Worm (Caenorhabditis elegans): ENCODE measurements around the gene W08A12.2.

W08A12.2 gene

DNA sequence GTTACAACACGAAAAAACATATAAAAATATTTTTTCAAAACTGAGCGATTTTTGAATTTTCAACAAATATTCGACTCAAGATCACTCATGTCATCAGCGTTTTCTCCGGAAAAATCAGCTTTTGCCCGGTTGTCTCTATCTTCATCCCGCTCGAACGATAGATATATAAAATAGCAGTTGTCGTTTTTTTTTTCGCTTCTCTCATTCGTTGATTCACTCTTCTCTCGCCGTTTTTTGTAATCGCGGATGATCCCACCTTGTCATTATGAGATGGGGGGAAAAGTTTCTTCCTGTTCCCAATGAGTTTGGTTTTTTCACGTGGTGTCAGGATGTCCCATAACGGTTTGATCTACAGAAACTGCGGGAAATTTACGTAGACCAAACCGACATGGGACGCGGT is 9.6 kb upstream of the W08A12.2 start:
- TF ChIP-seq fos-1 (tag; optimal IDR thresholded peaks at IDR 0.05) (no peak), F44E2.7 (GFP tag; IDR thresholded peaks at IDR 0.05) (no peak), ceh-28 (tag; optimal IDR thresholded peaks at IDR 0.05) (no peak), egl-27 (tag; optimal IDR thresholded peaks at IDR 0.05) (no peak), Y5F2A.4 (GFP tag; optimal IDR thresholded peaks at IDR 0.05) (no peak), mdl-1 (tag; optimal IDR thresholded peaks at IDR 0.05) (peak in 1 of 2 experiments; percentile 19), dve-1 (tag; optimal IDR thresholded peaks at IDR 0.05; ENCODE audit: insufficient read depth) (no peak), hlh-30 (tag; optimal IDR thresholded peaks at IDR 0.05; ENCODE audit: insufficient read depth) (no peak), snpc-4 (tag; optimal IDR thresholded peaks at IDR 0.05) (no peak), lir-3 (tag; optimal IDR thresholded peaks at IDR 0.05) (no peak), lsy-2 (tag; optimal IDR thresholded peaks at IDR 0.05) (no peak), daf-16 (GFP tag; optimal IDR thresholded peaks at IDR 0.05) (peak in 1 of 2 experiments; percentile 43), daf-16 (tag; optimal IDR thresholded peaks at IDR 0.05) (no peak), hmg-1.1 (GFP tag; IDR thresholded peaks at IDR 0.05) (no peak), mdt-29 (GFP tag; IDR thresholded peaks at IDR 0.05) (no peak), ceh-44 (GFP tag; IDR thresholded peaks at IDR 0.05) (no peak), hlh-11 (tag; optimal IDR thresholded peaks at IDR 0.05) (peak; percentile 34), nhr-11 (tag; optimal IDR thresholded peaks at IDR 0.05) (peak; percentile 36), nhr-28 (tag; optimal IDR thresholded peaks at IDR 0.05) (no peak)

ce11 chrV:3693657-3694056 is 8.0 kb upstream of the W08A12.2 start:
- TF ChIP-seq ama-1 (optimal IDR thresholded peaks at IDR 0.05) (no peak), dmd-6 (GFP tag; IDR thresholded peaks at IDR 0.05) (no peak), fkh-10 (GFP tag; optimal IDR thresholded peaks at IDR 0.05) (no peak), F44E2.7 (GFP tag; IDR thresholded peaks at IDR 0.05) (no peak), nhr-28 (tag; optimal IDR thresholded peaks at IDR 0.05) (peak; percentile 57), mxl-3 (GFP tag; optimal IDR thresholded peaks at IDR 0.05) (peak; percentile 81)

- TF ChIP-seq nhr-25 (tag; optimal IDR thresholded peaks at IDR 0.05; ENCODE audit: borderline replicate concordance, insufficient read depth) (no peak), ceh-82 (tag; optimal IDR thresholded peaks at IDR 0.05) (no peak), lin-13 (GFP tag; optimal IDR thresholded peaks at IDR 0.05) (no peak), nhr-28 (tag; optimal IDR thresholded peaks at IDR 0.05) (peak; percentile 85), dve-1 (tag; optimal IDR thresholded peaks at IDR 0.05; ENCODE audit: insufficient read depth) (peak; percentile 1), daf-16 (GFP tag; optimal IDR thresholded peaks at IDR 0.05) (no peak), daf-16 (tag; optimal IDR thresholded peaks at IDR 0.05) (peak; percentile 52), hlh-11 (tag; optimal IDR thresholded peaks at IDR 0.05) (peak; percentile 38), unc-62 (GFP tag; optimal IDR thresholded peaks at IDR 0.05 in 1 of 2) (peak in 1 of 2 experiments; percentile 42), unc-62 (tag; optimal IDR thresholded peaks at IDR 0.05) (no peak), hlh-30 (tag; optimal IDR thresholded peaks at IDR 0.05; ENCODE audit: insufficient read depth) (peak; percentile 27), pqm-1 (tag; optimal IDR thresholded peaks at IDR 0.05) (peak; percentile 76), gei-8 (GFP tag; optimal IDR thresholded peaks at IDR 0.05) (no peak), dmd-6 (GFP tag; IDR thresholded peaks at IDR 0.05) (peak; percentile 30; the same call in 1 of the 2 replicates), zag-1 (tag; optimal IDR thresholded peaks at IDR 0.05) (no peak)
These were observed 6.9 kb upstream of the W08A12.2 start for ce11 chrV:3692613-3693012.

DNA sequence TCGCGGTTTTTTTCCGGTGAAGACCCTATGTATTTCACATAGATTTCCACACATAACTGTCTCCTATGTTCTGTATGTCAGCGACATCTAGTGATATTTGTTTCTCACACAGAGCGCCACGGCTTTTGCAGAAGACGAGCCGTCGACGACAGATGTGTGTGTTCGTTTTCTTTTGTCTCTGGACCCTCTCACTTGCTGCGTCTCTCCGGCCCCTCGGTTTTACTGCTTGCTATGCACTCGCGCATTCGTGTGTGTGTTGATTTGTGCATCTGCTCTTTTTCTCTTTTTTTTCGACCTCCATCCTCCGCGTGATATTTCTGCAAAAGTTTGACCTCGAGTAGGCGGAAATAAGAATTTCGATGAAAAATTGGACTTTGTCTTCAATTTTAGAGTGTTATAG is 3.0 kb upstream of the W08A12.2 start:
- no peak for TF ChIP-seq dve-1 (tag; optimal IDR thresholded peaks at IDR 0.05; ENCODE audit: insufficient read depth)
- TF ChIP-seq dmd-8 (GFP tag; IDR thresholded peaks at IDR 0.05), result no peak
- TF ChIP-seq rbr-2 (tag; optimal IDR thresholded peaks at IDR 0.05), result no peak
- TF ChIP-seq fkh-10 (GFP tag; optimal IDR thresholded peaks at IDR 0.05), result no peak
- no peak for TF ChIP-seq Y48G9A.11 (GFP tag; IDR thresholded peaks at IDR 0.05)
- peak; percentile 66 for TF ChIP-seq hlh-30 (tag; optimal IDR thresholded peaks at IDR 0.05; ENCODE audit: insufficient read depth)
- no peak for TF ChIP-seq lim-7 (GFP tag; IDR thresholded peaks at IDR 0.05)
- TF ChIP-seq ceh-44 (GFP tag; IDR thresholded peaks at IDR 0.05), result no peak
- TF ChIP-seq ZK546.5 (tag; optimal IDR thresholded peaks at IDR 0.05), result no peak
- no peak for TF ChIP-seq daf-8 (GFP tag; IDR thresholded peaks at IDR 0.05)
- TF ChIP-seq T26A8.4 (GFP tag; IDR thresholded peaks at IDR 0.05), result no peak
- TF ChIP-seq nhr-6 (tag; optimal IDR thresholded peaks at IDR 0.05), result peak; percentile 1
- TF ChIP-seq ceh-28 (tag; optimal IDR thresholded peaks at IDR 0.05), result no peak
- no peak for TF ChIP-seq tag-97 (GFP tag; IDR thresholded peaks at IDR 0.05)
- TF ChIP-seq Y75B8A.6 (GFP tag; IDR thresholded peaks at IDR 0.05), result no peak
- TF ChIP-seq ZK337.2 (GFP tag; IDR thresholded peaks at IDR 0.05), result no peak
- TF ChIP-seq nhr-237 (tag; optimal IDR thresholded peaks at IDR 0.05), result no peak
- no peak for TF ChIP-seq ceh-82 (tag; optimal IDR thresholded peaks at IDR 0.05)
- 0 out of 2 replicates have a peak, but pooled peaks have one; percentile 11 for TF ChIP-seq dmd-6 (GFP tag; IDR thresholded peaks at IDR 0.05)
- TF ChIP-seq R02D3.7 (tag; optimal IDR thresholded peaks at IDR 0.05), result no peak
- TF ChIP-seq jun-1 (tag; optimal IDR thresholded peaks at IDR 0.05), result no peak
- TF ChIP-seq nhr-111 (GFP tag; optimal IDR thresholded peaks at IDR 0.05), result no peak
- TF ChIP-seq zip-11 (GFP tag; IDR thresholded peaks at IDR 0.05), result no peak
